Worm (Caenorhabditis elegans) whole organism, L2 larva: ENCODE measurements around the gene cln-3.1.

Experiments
- F13H6.1 ChIP-seq: sonication (generic microtip); optimal IDR thresholded peaks from 2 replicates; lab custom pipeline; 2016; ENCODE audit warnings: missing genetic modification characterization, missing compliant biosample characterization
- aly-2 ChIP-seq: fragments of 150-350 bp; optimal IDR thresholded peaks from 2 replicates; lab custom pipeline; 2014; ENCODE audit warnings: missing biosample characterization, missing genetic modification characterization
- ama-1 ChIP-seq: fragments of 150-350 bp; optimal IDR thresholded peaks from 2 replicates; lab custom pipeline; 2018; ENCODE audit warnings: inconsistent platforms
- blmp-1 ChIP-seq: sonication (generic microtip); optimal IDR thresholded peaks from 2 replicates; lab custom pipeline; 2017; ENCODE audit warnings: missing genetic modification characterization, mild to moderate bottlenecking, missing compliant biosample characterization, antibody characterized with exemption, moderate library complexity; ENCODE audit not compliant: insufficient read depth
- ceh-16 ChIP-seq: fragments of 150-350 bp; optimal IDR thresholded peaks from 2 replicates; lab custom pipeline; 2014; ENCODE audit warnings: missing biosample characterization, missing genetic modification characterization
- ceh-82 ChIP-seq: fragments of 150-350 bp; optimal IDR thresholded peaks from 2 replicates; lab custom pipeline; 2014; ENCODE audit warnings: missing biosample characterization, missing genetic modification characterization
- crh-2 ChIP-seq: sonication (generic microtip); optimal IDR thresholded peaks from 2 replicates; lab custom pipeline; 2017; ENCODE audit warnings: missing biosample characterization, missing genetic modification characterization
- egl-27 ChIP-seq: sonication (generic microtip); optimal IDR thresholded peaks from 3 replicates; lab custom pipeline; 2017; ENCODE audit warnings: missing biosample characterization, missing genetic modification reagents, missing genetic modification characterization
- elt-1 ChIP-seq: fragments of 150-350 bp; optimal IDR thresholded peaks from 2 replicates; lab custom pipeline; 2014; ENCODE audit warnings: missing biosample characterization, missing genetic modification characterization
- elt-3 ChIP-seq: sonication (generic microtip); optimal IDR thresholded peaks from 2 replicates; lab custom pipeline; 2017; ENCODE audit warnings: missing biosample characterization, missing genetic modification characterization
- gmeb-1 ChIP-seq: fragments of 150-350 bp; optimal IDR thresholded peaks from 2 replicates; lab custom pipeline; 2014; ENCODE audit warnings: missing biosample characterization, missing genetic modification characterization
- lin-11 ChIP-seq: fragments of 150-350 bp; sonication (generic microtip); optimal IDR thresholded peaks from 2 replicates; lab custom pipeline; 2014; ENCODE audit warnings: missing biosample characterization, missing genetic modification characterization, inconsistent platforms, mixed read lengths
- lin-13 ChIP-seq: fragments of 150-350 bp; optimal IDR thresholded peaks from 2 replicates; lab custom pipeline; 2014; ENCODE audit warnings: missing biosample characterization, missing genetic modification reagents, missing genetic modification characterization
- lin-39 ChIP-seq: fragments of 150-350 bp; optimal IDR thresholded peaks from 2 replicates; lab custom pipeline; 2014; ENCODE audit warnings: missing biosample characterization, missing genetic modification reagents, missing genetic modification characterization
- lsy-2 ChIP-seq, 2 experiments: fragments of 150-350 bp in 1 of 2; sonication (generic microtip) in 1 of 2; optimal IDR thresholded peaks; 2 replicates each; lab custom pipeline; 2014 to 2017; ENCODE audit warnings: missing biosample characterization in 2 of 2, missing genetic modification characterization in 2 of 2
- mab-5 ChIP-seq: fragments of 150-350 bp; optimal IDR thresholded peaks from 2 replicates; lab custom pipeline; 2014; ENCODE audit warnings: missing biosample characterization, missing genetic modification characterization
- mbf-1 ChIP-seq: sonication (generic microtip); optimal IDR thresholded peaks from 2 replicates; lab custom pipeline; 2017; ENCODE audit warnings: missing biosample characterization, missing genetic modification characterization
- mdl-1 ChIP-seq, 2 experiments: fragments of 150-350 bp in 1 of 2; sonication (generic microtip) in 1 of 2; optimal IDR thresholded peaks; 2 replicates each; lab custom pipeline; 2017; ENCODE audit warnings: missing biosample characterization in 2 of 2, missing genetic modification characterization in 2 of 2
- nhr-11 ChIP-seq: fragments of 150-350 bp; optimal IDR thresholded peaks from 2 replicates; lab custom pipeline; 2014; ENCODE audit warnings: missing biosample characterization, missing genetic modification characterization
- nhr-129 ChIP-seq: fragments of 150-350 bp; optimal IDR thresholded peaks from 2 replicates; lab custom pipeline; 2014; ENCODE audit warnings: missing biosample characterization, missing genetic modification characterization
- nhr-23 ChIP-seq: fragments of 150-350 bp; optimal IDR thresholded peaks from 2 replicates; lab custom pipeline; 2014; ENCODE audit warnings: missing biosample characterization, missing genetic modification reagents, missing genetic modification characterization
- nhr-237 ChIP-seq: fragments of 150-350 bp; optimal IDR thresholded peaks from 2 replicates; lab custom pipeline; 2014; ENCODE audit warnings: missing biosample characterization, missing genetic modification characterization
- nhr-77 ChIP-seq: fragments of 150-350 bp; optimal IDR thresholded peaks from 2 replicates; lab custom pipeline; 2014; ENCODE audit warnings: missing biosample characterization, missing genetic modification characterization
- peb-1 ChIP-seq: fragments of 150-350 bp; optimal IDR thresholded peaks from 2 replicates; lab custom pipeline; 2014; ENCODE audit warnings: missing biosample characterization, missing genetic modification characterization
- skn-1 ChIP-seq: sonication (generic microtip); optimal IDR thresholded peaks from 2 replicates; lab custom pipeline; 2017; ENCODE audit warnings: missing biosample characterization, missing genetic modification characterization
- sma-3 ChIP-seq: sonication (generic microtip); optimal IDR thresholded peaks from 2 replicates; lab custom pipeline; 2016; ENCODE audit warnings: missing genetic modification reagents, missing genetic modification characterization, missing compliant biosample characterization
- sma-9 ChIP-seq, 2 experiments: fragments of 150-350 bp in 1 of 2; sonication (generic microtip) in 1 of 2; optimal IDR thresholded peaks; 2 replicates each; lab custom pipeline; 2014 to 2016; ENCODE audit warnings: missing genetic modification characterization in 2 of 2, mild to moderate bottlenecking in 1 of 2, missing biosample characterization in 1 of 2, missing compliant biosample characterization in 1 of 2, missing genetic modification reagents in 1 of 2, moderate library complexity in 1 of 2
- snpc-4 ChIP-seq: fragments of 150-350 bp; optimal IDR thresholded peaks from 2 replicates; lab custom pipeline; 2014; ENCODE audit warnings: missing biosample characterization, missing genetic modification characterization
- unc-39 ChIP-seq: fragments of 150-350 bp; optimal IDR thresholded peaks from 2 replicates; lab custom pipeline; 2014; ENCODE audit warnings: missing biosample characterization, missing genetic modification characterization
- unc-62 ChIP-seq: fragments of 150-350 bp; optimal IDR thresholded peaks from 2 replicates; lab custom pipeline; 2014; ENCODE audit warnings: missing biosample characterization, missing genetic modification reagents, missing genetic modification characterization
- zag-1 ChIP-seq: fragments of 150-350 bp; optimal IDR thresholded peaks from 2 replicates; lab custom pipeline; 2014; ENCODE audit warnings: missing biosample characterization, missing genetic modification characterization
- ztf-1 ChIP-seq: fragments of 200-800 bp; sonication (Bioruptor generic); conservative IDR thresholded peaks from 2 replicates; pipeline ENCODE4 v1.3.6; 2022; ENCODE audit warnings: missing genetic modification characterization, missing compliant biosample characterization

cln-3.1 gene

ce11 chrV:11304879-11305278, 39.4 kb upstream of the cln-3.1 start, which contains the start of gene srh-45:
srh-45 (minus strand) TSS chrV:11304979.
- no peak for TF ChIP-seq blmp-1 (tag; lab: Kevin White, UChicago)
- TF ChIP-seq nhr-129 (tag; lab: Kevin White, UChicago): no peak
- no peak for TF ChIP-seq snpc-4 (tag; lab: Kevin White, UChicago)
- no peak for TF ChIP-seq elt-3 (tag; lab: Kevin White, UChicago)
- no peak for TF ChIP-seq ceh-16 (tag; lab: Kevin White, UChicago)
- no peak for TF ChIP-seq F13H6.1 (tag; lab: Kevin White, UChicago)
- no peak for TF ChIP-seq lin-11
- TF ChIP-seq ztf-1 (GFP tag; lab: Robert Waterston, UW): no peak
- no peak for TF ChIP-seq unc-62 (GFP tag; lab: Kevin White, UChicago)
- TF ChIP-seq nhr-23 (tag; lab: Kevin White, UChicago): no peak
- no peak for TF ChIP-seq nhr-237 (tag; lab: Kevin White, UChicago)
- TF ChIP-seq lin-13 (GFP tag; lab: Kevin White, UChicago): no peak
- TF ChIP-seq aly-2 (tag; lab: Kevin White, UChicago): no peak
- no peak for TF ChIP-seq skn-1 (tag; lab: Kevin White, UChicago)

DNA sequence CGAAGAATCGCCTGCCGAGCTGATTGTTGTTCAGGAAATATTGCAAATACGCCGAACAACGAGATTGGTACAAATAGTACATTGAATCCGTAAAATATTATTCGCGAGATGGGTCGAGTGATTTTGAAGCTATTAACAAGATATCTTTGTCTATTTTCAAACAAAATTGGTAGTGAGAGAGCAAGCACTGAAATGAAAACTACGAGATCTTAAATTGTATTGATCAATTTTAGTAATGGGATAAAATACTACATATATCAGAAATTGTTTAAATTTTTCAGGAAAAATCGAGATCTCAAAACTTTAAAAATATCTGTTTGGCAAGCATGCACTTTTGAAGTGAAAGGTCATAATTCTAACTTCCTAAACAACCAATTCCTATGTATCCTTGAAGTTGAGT, 38.7 kb upstream of the cln-3.1 start:
- TF ChIP-seq ztf-1 (GFP tag; lab: Robert Waterston, UW) (no peak), lsy-2 (tag; optimal IDR thresholded peaks at IDR 0.05; lab: Kevin White, UChicago) (no peak), egl-27 (tag; lab: Kevin White, UChicago) (no peak), nhr-77 (tag; lab: Kevin White, UChicago) (no peak), sma-3 (GFP tag; lab: Kevin White, UChicago) (no peak)

- TF ChIP-seq elt-3 (tag; lab: Kevin White, UChicago) (no peak), blmp-1 (tag; lab: Kevin White, UChicago) (peak; percentile 67), nhr-11 (tag; lab: Kevin White, UChicago) (no peak), elt-1 (tag; lab: Kevin White, UChicago) (no peak), aly-2 (tag; lab: Kevin White, UChicago) (no peak), mab-5 (tag; lab: Kevin White, UChicago) (no peak), crh-2 (tag; lab: Kevin White, UChicago) (no peak), lin-39 (tag; lab: Kevin White, UChicago) (no peak), zag-1 (no peak)
These were observed 37.2 kb upstream of the cln-3.1 start, which contains the start of gene srh-46 for ce11 chrV:11302698-11303097. srh-46 (minus strand) TSS chrV:11302886.

DNA sequence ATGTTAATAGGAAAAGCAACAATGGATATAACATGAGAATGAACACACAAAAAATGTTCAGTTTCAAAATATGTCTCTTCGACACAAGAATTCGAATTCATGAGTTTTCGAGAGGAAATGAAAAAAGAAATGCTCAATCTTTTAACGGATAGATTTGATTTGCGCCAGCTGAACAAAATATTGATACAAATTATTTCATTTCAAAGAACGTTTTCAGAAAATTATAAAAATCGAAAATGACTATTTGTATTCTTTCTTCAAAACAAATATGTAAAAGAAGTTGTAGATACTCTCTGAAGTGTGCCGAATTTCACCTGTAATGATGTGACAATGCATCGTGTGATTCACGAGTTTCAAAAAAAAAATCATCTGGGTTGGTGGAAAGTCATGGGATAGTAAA, 35.1 kb upstream of the cln-3.1 start, which contains the start of gene srh-47:
TSS of gene srh-47 (minus strand) at position 101 of the 400 bp plus-strand sequence.
- TF ChIP-seq ztf-1 (GFP tag; lab: Robert Waterston, UW): no peak
- TF ChIP-seq lsy-2 (tag; optimal IDR thresholded peaks at IDR 0.05; lab: Kevin White, UChicago): no peak
- TF ChIP-seq lin-39 (tag; lab: Kevin White, UChicago): no peak
- no peak for TF ChIP-seq mbf-1 (tag; lab: Kevin White, UChicago)
- TF ChIP-seq lin-13 (GFP tag; lab: Kevin White, UChicago): no peak
- no peak for TF ChIP-seq F13H6.1 (tag; lab: Kevin White, UChicago)
- no peak for TF ChIP-seq ceh-82 (tag; lab: Kevin White, UChicago)
- no peak for TF ChIP-seq ama-1 (lab: Kevin White, UChicago)
- no peak for TF ChIP-seq unc-62 (GFP tag; lab: Kevin White, UChicago)
- no peak for TF ChIP-seq zag-1
- no peak for TF ChIP-seq nhr-11 (tag; lab: Kevin White, UChicago)
- no peak for TF ChIP-seq unc-39 (tag; lab: Kevin White, UChicago)
- TF ChIP-seq gmeb-1 (tag; lab: Kevin White, UChicago): no peak
- no peak for TF ChIP-seq snpc-4 (tag; lab: Kevin White, UChicago)
- no peak for TF ChIP-seq mab-5 (tag; lab: Kevin White, UChicago)
- TF ChIP-seq peb-1 (tag; lab: Kevin White, UChicago): no peak
- no peak for TF ChIP-seq crh-2 (tag; lab: Kevin White, UChicago)
- no peak for TF ChIP-seq mdl-1 (tag; optimal IDR thresholded peaks at IDR 0.05; lab: Kevin White, UChicago)
- TF ChIP-seq, all 48 proteins: peak for 0

- TF ChIP-seq nhr-77 (tag; lab: Kevin White, UChicago): no peak
- TF ChIP-seq sma-9 (GFP tag; optimal IDR thresholded peaks at IDR 0.05; lab: Kevin White, UChicago): no peak
- no peak for TF ChIP-seq sma-9 (tag; optimal IDR thresholded peaks at IDR 0.05; lab: Kevin White, UChicago)
- no peak for TF ChIP-seq egl-27 (tag; lab: Kevin White, UChicago)
- no peak for TF ChIP-seq lin-11
These were observed 34.0 kb upstream of the cln-3.1 start for ce11 chrV:11299406-11299805.
